Worm (Caenorhabditis elegans) whole organism, young adult: ENCODE measurements around the gene csn-3.
A peak's percentile ranks its signal among the peaks of the same experiment; 100 is the strongest.

Experiments used
- B0261.1 ChIP-seq: sonication (generic microtip); optimal IDR thresholded peaks from 2 replicates; lab custom pipeline; 2016; ENCODE audit warnings: mild to moderate bottlenecking, missing genetic modification characterization, moderate library complexity, missing compliant biosample characterization
- B0336.3 ChIP-seq: fragments of 200-800 bp; sonication (Bioruptor generic); IDR thresholded peaks from 2 replicates; pipeline ENCODE4 v1.3.6; 2022; ENCODE audit warnings: missing genetic modification characterization, missing compliant biosample characterization
- F22D6.2 ChIP-seq: sonication (generic microtip); optimal IDR thresholded peaks from 2 replicates; lab custom pipeline; 2016; ENCODE audit warnings: mild to moderate bottlenecking, missing genetic modification characterization, missing compliant biosample characterization
- F23B12.7 ChIP-seq: sonication (generic microtip); optimal IDR thresholded peaks from 2 replicates; lab custom pipeline; 2017; ENCODE audit warnings: missing genetic modification characterization, mild to moderate bottlenecking, missing compliant biosample characterization, antibody characterized with exemption, moderate library complexity; ENCODE audit not compliant: insufficient read depth
- F33H1.4 ChIP-seq: fragments of 200-800 bp; sonication (Bioruptor generic); IDR thresholded peaks from 2 replicates; pipeline ENCODE4 v1.3.6; 2022; ENCODE audit warnings: missing genetic modification reagents, missing genetic modification characterization, missing compliant biosample characterization
- F39B2.1 ChIP-seq: fragments of 200-800 bp; sonication (Bioruptor generic); IDR thresholded peaks from 2 replicates; pipeline ENCODE4 v1.3.6; 2022; ENCODE audit warnings: missing genetic modification reagents, missing genetic modification characterization, missing compliant biosample characterization
- F49E8.2 ChIP-seq: sonication (generic microtip); optimal IDR thresholded peaks from 3 replicates; lab custom pipeline; 2017; ENCODE audit warnings: missing genetic modification characterization, mild to moderate bottlenecking, missing compliant biosample characterization, antibody characterized with exemption, moderate library complexity; ENCODE audit not compliant: insufficient read depth
- F55B11.4 ChIP-seq: sonication (generic microtip); optimal IDR thresholded peaks from 2 replicates; lab custom pipeline; 2016; ENCODE audit warnings: missing compliant biosample characterization, missing genetic modification characterization, borderline replicate concordance; ENCODE audit not compliant: insufficient read depth
- T07F8.4 ChIP-seq: sonication (generic microtip); optimal IDR thresholded peaks from 2 replicates; lab custom pipeline; 2016; ENCODE audit warnings: mild to moderate bottlenecking, missing genetic modification characterization, moderate library complexity, missing compliant biosample characterization
- Y67H2A.10 ChIP-seq: fragments of 200-800 bp; sonication (Bioruptor generic); conservative IDR thresholded peaks from 2 replicates; pipeline ENCODE4 v1.3.6; 2022; ENCODE audit warnings: missing genetic modification reagents, missing genetic modification characterization, missing compliant biosample characterization
- ZK185.1 ChIP-seq: sonication (generic microtip); optimal IDR thresholded peaks from 2 replicates; lab custom pipeline; 2016; ENCODE audit warnings: mild to moderate bottlenecking, missing genetic modification characterization, missing compliant biosample characterization; ENCODE audit not compliant: poor library complexity, severe bottlenecking
- atf-7 ChIP-seq: sonication (generic microtip); optimal IDR thresholded peaks from 2 replicates; lab custom pipeline; 2017; ENCODE audit warnings: mild to moderate bottlenecking, missing genetic modification characterization, missing compliant biosample characterization
- attf-3 ChIP-seq: fragments of 200-800 bp; sonication (Bioruptor generic); conservative IDR thresholded peaks from 2 replicates; pipeline ENCODE4 v1.3.6; 2022; ENCODE audit warnings: missing genetic modification reagents, missing genetic modification characterization, missing compliant biosample characterization
- attf-6 ChIP-seq: fragments of 200-800 bp; sonication (Bioruptor generic); IDR thresholded peaks from 2 replicates; pipeline ENCODE4 v1.3.6; 2022; ENCODE audit warnings: missing genetic modification reagents, missing genetic modification characterization, missing compliant biosample characterization
- bed-2 ChIP-seq: fragments of 200-800 bp; sonication (Bioruptor generic); IDR thresholded peaks from 2 replicates; pipeline ENCODE4 v1.3.6; 2022; ENCODE audit warnings: missing genetic modification reagents, missing genetic modification characterization, missing compliant biosample characterization
- cebp-1 ChIP-seq, 2 experiments: fragments of 200-800 bp in 1 of 2; sonication (Bioruptor generic) in 1 of 2; sonication (generic microtip) in 1 of 2; IDR thresholded peaks in 1 of 2; optimal IDR thresholded peaks in 1 of 2; 2 replicates each; pipeline versions ENCODE4 v1.3.6 to Lab custom; 2017 to 2022; ENCODE audit warnings: missing compliant biosample characterization in 2 of 2, missing genetic modification characterization in 2 of 2, mild to moderate bottlenecking in 1 of 2, missing genetic modification reagents in 1 of 2, moderate library complexity in 1 of 2
- cebp-2 ChIP-seq: fragments of 200-800 bp; sonication (Bioruptor generic); IDR thresholded peaks from 2 replicates; pipeline ENCODE4 v1.3.6; 2022; ENCODE audit warnings: missing genetic modification characterization, missing compliant biosample characterization
- ceh-100 ChIP-seq: fragments of 200-800 bp; sonication (Bioruptor generic); IDR thresholded peaks from 2 replicates; pipeline ENCODE4 v1.3.6; 2022; ENCODE audit warnings: missing genetic modification reagents, missing genetic modification characterization, missing compliant biosample characterization
- ceh-40 ChIP-seq: fragments of 200-800 bp; sonication (Bioruptor generic); IDR thresholded peaks from 2 replicates; pipeline ENCODE4 v1.3.6; 2022; ENCODE audit warnings: missing genetic modification characterization, missing compliant biosample characterization
- ceh-79 ChIP-seq: sonication (generic microtip); optimal IDR thresholded peaks from 2 replicates; lab custom pipeline; 2017; ENCODE audit warnings: mild to moderate bottlenecking, missing genetic modification characterization, missing compliant biosample characterization
- ekl-4 ChIP-seq: fragments of 200-800 bp; sonication (Bioruptor generic); IDR thresholded peaks from 2 replicates; pipeline ENCODE4 v1.3.6; 2022; ENCODE audit warnings: missing genetic modification reagents, missing genetic modification characterization, missing compliant biosample characterization
- him-1 ChIP-seq: sonication (generic microtip); optimal IDR thresholded peaks from 2 replicates; lab custom pipeline; 2016; ENCODE audit warnings: missing genotype, missing genetic modification reagents, missing genetic modification characterization, missing compliant biosample characterization
- hmg-20 ChIP-seq: fragments of 200-800 bp; sonication (Bioruptor generic); IDR thresholded peaks from 2 replicates; pipeline ENCODE4 v1.3.6; 2022; ENCODE audit warnings: missing genetic modification reagents, missing genetic modification characterization, missing compliant biosample characterization
- hrde-1 ChIP-seq: sonication (generic microtip); optimal IDR thresholded peaks from 2 replicates; lab custom pipeline; 2016; ENCODE audit warnings: missing genetic modification characterization, mild to moderate bottlenecking, missing compliant biosample characterization, moderate library complexity, missing genotype, missing genetic modification reagents, borderline replicate concordance
- lin-35 ChIP-seq, 3 experiments: fragments of 150-350 bp in 2 of 3; sonication (generic microtip) in 1 of 3; optimal IDR thresholded peaks; 2 replicates each; lab custom pipeline; 2014 to 2018; ENCODE audit warnings: missing biosample characterization in 3 of 3, missing genetic modification characterization in 3 of 3, missing genetic modification reagents in 3 of 3
- lin-40 ChIP-seq: sonication (generic microtip); optimal IDR thresholded peaks from 2 replicates; lab custom pipeline; 2016; ENCODE audit warnings: missing genetic modification characterization, mild to moderate bottlenecking, missing compliant biosample characterization, missing genotype, missing genetic modification reagents
- lin-54 ChIP-seq: fragments of 200-800 bp; sonication (Bioruptor generic); optimal IDR thresholded peaks from 2 replicates; lab custom pipeline; 2018; ENCODE audit warnings: mild to moderate bottlenecking, missing genetic modification characterization, missing compliant biosample characterization
- lir-1 ChIP-seq: fragments of 200-800 bp; sonication (Bioruptor generic); conservative IDR thresholded peaks from 2 replicates; pipeline ENCODE4 v1.3.6; 2022; ENCODE audit warnings: missing genetic modification reagents, missing genetic modification characterization, missing compliant biosample characterization
- lsl-1 ChIP-seq: fragments of 200-800 bp; sonication (Bioruptor generic); optimal IDR thresholded peaks from 2 replicates; lab custom pipeline; 2018; ENCODE audit warnings: mild to moderate bottlenecking, missing genetic modification characterization, moderate library complexity, missing compliant biosample characterization
- madf-8 ChIP-seq: fragments of 200-800 bp; sonication (Bioruptor generic); conservative IDR thresholded peaks from 2 replicates; pipeline ENCODE4 v1.3.6; 2022; ENCODE audit warnings: missing genetic modification reagents, missing genetic modification characterization, missing compliant biosample characterization
- mcd-1 ChIP-seq: fragments of 200-800 bp; sonication (Bioruptor generic); IDR thresholded peaks from 2 replicates; pipeline ENCODE4 v1.3.6; 2022; ENCODE audit warnings: missing genetic modification reagents, missing genetic modification characterization, missing compliant biosample characterization
- nfyb-1 ChIP-seq: fragments of 200-800 bp; sonication (Bioruptor generic); IDR thresholded peaks from 2 replicates; pipeline ENCODE4 v1.3.6; 2022; ENCODE audit warnings: missing genetic modification reagents, missing genetic modification characterization, missing compliant biosample characterization
- nhr-120 ChIP-seq: fragments of 200-800 bp; sonication (Bioruptor generic); IDR thresholded peaks from 2 replicates; pipeline ENCODE4 v1.3.6; 2022; ENCODE audit warnings: missing genetic modification characterization, missing compliant biosample characterization
- nhr-80 ChIP-seq: sonication (generic microtip); optimal IDR thresholded peaks from 2 replicates; lab custom pipeline; 2016; ENCODE audit warnings: missing genetic modification characterization, missing compliant biosample characterization
- rcor-1 ChIP-seq: fragments of 200-800 bp; sonication (Bioruptor generic); IDR thresholded peaks from 2 replicates; pipeline ENCODE4 v1.3.6; 2022; ENCODE audit warnings: missing genetic modification reagents, missing genetic modification characterization, missing compliant biosample characterization
- snpc-3.4 ChIP-seq: sonication (generic microtip); optimal IDR thresholded peaks from 2 replicates; lab custom pipeline; 2017; ENCODE audit warnings: missing genetic modification characterization, mild to moderate bottlenecking, missing compliant biosample characterization, antibody characterized with exemption, moderate library complexity, missing genotype, missing genetic modification reagents
- somi-1 ChIP-seq: fragments of 200-800 bp; sonication (Bioruptor generic); optimal IDR thresholded peaks from 2 replicates; lab custom pipeline; 2018; ENCODE audit warnings: mild to moderate bottlenecking, missing genetic modification characterization, missing compliant biosample characterization
- tbp1 ChIP-seq: fragments of 200-800 bp; sonication (Bioruptor generic); optimal IDR thresholded peaks from 2 replicates; lab custom pipeline; 2018; ENCODE audit warnings: mild to moderate bottlenecking, missing genetic modification characterization, missing compliant biosample characterization
- tlf-1 ChIP-seq: fragments of 200-800 bp; sonication (Bioruptor generic); optimal IDR thresholded peaks from 2 replicates; lab custom pipeline; 2018; ENCODE audit warnings: mild to moderate bottlenecking, missing genetic modification characterization, missing compliant biosample characterization
- unc-130 ChIP-seq: sonication (generic microtip); optimal IDR thresholded peaks from 2 replicates; lab custom pipeline; 2016; ENCODE audit warnings: missing genetic modification reagents, missing genetic modification characterization, missing compliant biosample characterization
- ztf-25 ChIP-seq: fragments of 200-800 bp; sonication (Bioruptor generic); IDR thresholded peaks from 2 replicates; pipeline ENCODE4 v1.3.6; 2022; ENCODE audit warnings: missing genetic modification reagents, missing genetic modification characterization, missing compliant biosample characterization
- ztf-26 ChIP-seq: sonication (generic microtip); optimal IDR thresholded peaks from 2 replicates; lab custom pipeline; 2017; ENCODE audit warnings: missing genetic modification characterization, missing compliant biosample characterization

Gene csn-3

DNA sequence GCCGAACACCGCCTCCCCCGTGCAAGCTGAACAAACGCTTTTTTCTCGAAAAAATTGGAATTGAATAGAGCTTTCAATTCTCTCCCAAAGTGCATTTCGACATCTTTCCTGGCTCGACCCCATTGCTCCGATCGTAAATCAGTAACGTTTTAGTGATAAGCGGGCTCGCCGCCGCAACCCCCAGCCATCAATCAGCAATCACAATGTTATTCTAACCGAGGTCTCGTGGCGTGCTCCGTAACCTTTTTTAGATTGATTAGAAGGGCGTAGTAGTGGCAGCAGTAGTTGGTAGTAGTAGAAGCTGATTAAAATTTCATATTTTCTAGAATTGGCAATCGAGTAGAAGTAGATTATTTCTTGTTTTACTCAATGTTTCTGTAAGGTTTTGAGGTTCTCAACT, 7.2 kb upstream of the csn-3 start:
- TF ChIP-seq cebp-1 (GFP tag; IDR thresholded peaks at IDR 0.05; lab: Robert Waterston, UW) (0 out of 2 replicates have a peak, but pooled peaks have one; percentile 55), cebp-1 (tag; optimal IDR thresholded peaks at IDR 0.05; lab: Kevin White, UChicago) (peak; percentile 37), attf-3 (GFP tag; lab: Robert Waterston, UW) (no peak), T07F8.4 (tag; lab: Kevin White, UChicago) (no peak), ceh-40 (GFP tag; lab: Robert Waterston, UW) (0 out of 2 replicates have a peak, but pooled peaks have one; percentile 9), nfyb-1 (GFP tag; lab: Robert Waterston, UW) (no peak), B0261.1 (no peak), snpc-3.4 (tag; lab: Kevin White, UChicago) (no peak), ZK185.1 (no peak), ceh-79 (tag; lab: Kevin White, UChicago) (no peak), nhr-120 (no peak), attf-6 (GFP tag; lab: Robert Waterston, UW) (no peak), nhr-80 (tag; lab: Kevin White, UChicago) (peak; percentile 76)
- TF ChIP-seq, all 124 proteins: peak for 3

DNA sequence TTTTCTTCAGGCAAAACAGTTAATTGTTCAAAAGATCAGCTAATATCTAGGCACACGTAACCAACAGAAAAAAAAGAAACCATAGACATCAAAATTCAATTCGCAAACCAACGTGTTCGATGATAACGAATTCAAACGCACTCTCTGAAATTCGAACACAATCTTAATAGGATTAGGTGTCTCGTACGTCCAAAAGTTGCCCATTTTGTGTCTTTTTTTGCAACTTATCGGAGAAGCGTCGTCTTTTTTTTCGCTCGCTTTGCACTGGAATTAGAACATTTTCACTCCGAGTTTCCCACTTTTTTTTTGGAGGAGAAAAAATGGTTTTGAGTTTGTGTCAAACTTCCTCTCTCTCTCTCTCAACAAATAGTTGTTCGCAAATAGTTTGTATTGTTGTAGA, 5.5 kb upstream of the csn-3 start:
- TF ChIP-seq attf-6 (GFP tag; lab: Robert Waterston, UW) (no peak), nhr-80 (tag; lab: Kevin White, UChicago) (peak; percentile 73)

DNA sequence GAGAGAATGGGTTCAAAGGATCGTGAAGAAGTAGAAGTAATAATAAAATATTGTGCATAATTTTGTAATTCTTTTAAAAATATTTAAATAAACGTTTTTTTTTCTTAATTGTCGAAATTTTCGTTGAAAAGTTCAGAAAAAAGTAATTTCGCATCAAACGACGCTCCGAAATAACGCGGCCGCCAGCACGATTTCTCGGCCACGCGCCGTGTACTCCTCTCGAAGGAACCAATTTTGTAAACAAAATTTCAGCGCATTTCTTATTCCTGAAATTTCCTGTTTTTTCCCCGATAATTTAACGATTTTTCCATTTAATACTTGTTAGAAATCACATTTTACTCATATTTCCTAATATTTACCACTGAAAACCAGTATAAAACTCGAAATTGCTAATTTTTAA, 2.5 kb upstream of the csn-3 start, which contains the start of gene Y38C1AA.12:
Y38C1AA.12 (plus strand) TSS at position 211 of the 400 bp plus-strand sequence.
- peak; percentile 65 for TF ChIP-seq lin-54 (GFP tag; lab: Kevin White, UChicago)
- TF ChIP-seq ekl-4, result peak; percentile 23; the same call in 1 of the 2 replicates
- TF ChIP-seq lsl-1 (GFP tag; lab: Kevin White, UChicago), result peak; percentile 47
- TF ChIP-seq ztf-25 (GFP tag; lab: Robert Waterston, UW), result peak; percentile 83; the same call in 1 of the 2 replicates
- TF ChIP-seq ZK185.1, result peak; percentile 93
- peak; percentile 79 for TF ChIP-seq lin-40 (tag; lab: Kevin White, UChicago)
- peak; percentile 78 for TF ChIP-seq mcd-1
- no peak for TF ChIP-seq madf-8 (GFP tag; lab: Robert Waterston, UW)
- TF ChIP-seq tlf-1 (GFP tag; lab: Kevin White, UChicago), result peak; percentile 48
- TF ChIP-seq F55B11.4 (tag; lab: Kevin White, UChicago), result no peak
- peak; percentile 44 for TF ChIP-seq hrde-1 (tag; lab: Kevin White, UChicago)
- TF ChIP-seq him-1 (tag; lab: Kevin White, UChicago), result peak; percentile 84
- peak; percentile 41 for TF ChIP-seq F23B12.7 (tag; lab: Kevin White, UChicago)
- no peak for TF ChIP-seq atf-7 (tag; lab: Kevin White, UChicago)
- TF ChIP-seq tbp1 (GFP tag; lab: Kevin White, UChicago), result peak; percentile 40
- TF ChIP-seq F49E8.2 (tag; lab: Kevin White, UChicago), result no peak
- 0 out of 2 replicates have a peak, but pooled peaks have one; percentile 75 for TF ChIP-seq bed-2
- peak; percentile 67 for TF ChIP-seq ceh-100 (GFP tag; lab: Robert Waterston, UW)
- no peak for TF ChIP-seq F39B2.1 (GFP tag; lab: Robert Waterston, UW)
- peak; percentile 64 for TF ChIP-seq rcor-1 (GFP tag; lab: Robert Waterston, UW)
- peak; percentile 11 for TF ChIP-seq nhr-80 (tag; lab: Kevin White, UChicago)
- TF ChIP-seq unc-130 (GFP tag; lab: Kevin White, UChicago), result peak; percentile 89
- no peak for TF ChIP-seq cebp-2 (GFP tag; lab: Robert Waterston, UW)
- TF ChIP-seq Y67H2A.10 (GFP tag; lab: Robert Waterston, UW), result peak; percentile 66; the same call in 1 of the 2 replicates
- TF ChIP-seq F22D6.2 (tag; lab: Kevin White, UChicago), result peak; percentile 55
- 0 out of 2 replicates have a peak, but pooled peaks have one; percentile 44 for TF ChIP-seq B0336.3
- peak; percentile 48; the same call in 1 of the 2 replicates for TF ChIP-seq F33H1.4 (GFP tag; lab: Robert Waterston, UW)
- TF ChIP-seq ztf-26 (tag; lab: Kevin White, UChicago), result peak; percentile 54
- TF ChIP-seq somi-1 (GFP tag; lab: Kevin White, UChicago), result peak; percentile 19
- peak in 1 of 3 experiments; percentile 36 for TF ChIP-seq lin-35 (GFP tag; optimal IDR thresholded peaks at IDR 0.05; lab: Kevin White, UChicago)
- peak; percentile 3 for TF ChIP-seq B0261.1
- TF ChIP-seq lir-1 (GFP tag; lab: Robert Waterston, UW), result 0 out of 2 replicates have a peak, but pooled peaks have one; percentile 40
- TF ChIP-seq hmg-20 (GFP tag; lab: Robert Waterston, UW), result peak; percentile 63; the same call in 1 of the 2 replicates
